Worm (Caenorhabditis elegans) whole organism, midembryonic: ENCODE measurements around the gene tmem-145.

Experiments
- ref-1 ChIP-seq: fragments of 200-800 bp; sonication (Bioruptor generic); conservative IDR thresholded peaks from 2 replicates; pipeline ENCODE4 v1.3.6; 2022; ENCODE audit warnings: missing genetic modification reagents, missing genetic modification characterization, missing compliant biosample characterization
- tab-1 ChIP-seq: fragments of 200-800 bp; sonication (Bioruptor generic); IDR thresholded peaks from 2 replicates; pipeline ENCODE4 v1.3.6; 2022; ENCODE audit warnings: missing genetic modification characterization, missing compliant biosample characterization

DNA sequence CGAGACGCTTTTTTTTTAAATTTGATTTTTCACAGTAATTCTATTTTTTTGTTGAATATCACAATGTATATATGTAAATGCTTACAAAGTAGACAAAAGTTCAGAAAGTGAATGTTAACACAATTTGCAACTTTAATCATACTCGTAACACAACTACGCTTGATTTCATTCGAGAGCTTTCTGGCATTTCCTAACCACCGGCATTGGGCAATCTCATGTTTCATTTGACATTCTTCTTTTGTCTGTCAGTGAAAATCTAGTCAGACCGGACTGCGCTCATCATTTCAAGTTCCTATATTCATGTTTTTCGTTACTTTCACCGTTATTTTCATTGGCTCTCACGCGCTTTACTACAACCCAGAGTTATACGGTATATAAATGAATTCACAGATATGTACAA lies 37.5 kb upstream of the tmem-145 start, which contains the start of gene lgc-14:
- TF ChIP-seq tab-1 (GFP tag; lab: Robert Waterston, UW) (no peak), ref-1 (GFP tag; lab: Robert Waterston, UW) (no peak)
